Fruit fly (Drosophila melanogaster): ENCODE measurements around the gene CG2162.

The CG2162 gene

dm6 chr3L:3052110-3052871 is 17.3 kb downstream of the CG2162 start, which contains the start of gene CG1271 (continued):
- TF ChIP-seq CG6272 (GFP tag; IDR thresholded peaks at IDR 0.05) (0 out of 2 replicates have a peak, but pooled peaks have one; percentile 37), Blimp-1 (GFP tag; optimal IDR thresholded peaks at IDR 0.05) (peak; percentile 46), Antp (GFP tag; optimal IDR thresholded peaks at IDR 0.05) (peak; percentile 65), NC2β (GFP tag; optimal IDR thresholded peaks at IDR 0.05) (peak; percentile 27), CG2129 (GFP tag; IDR thresholded peaks at IDR 0.05; ENCODE audit: partially characterized antibody) (peak; percentile 35; the same call in 1 of the 2 replicates), Jarid2 (GFP tag; optimal IDR thresholded peaks at IDR 0.05) (no peak), wek (GFP tag; optimal IDR thresholded peaks at IDR 0.05) (no peak), Deaf1 (tag; optimal IDR thresholded peaks at IDR 0.05) (peak; percentile 55), luna (GFP tag; optimal IDR thresholded peaks at IDR 0.05) (no peak), NFAT (GFP tag; IDR thresholded peaks at IDR 0.05) (peak; percentile 58), ab (GFP tag; optimal IDR thresholded peaks at IDR 0.05) (no peak), CG3065 (GFP tag; optimal IDR thresholded peaks at IDR 0.05) (no peak), CG2712 (tag; optimal IDR thresholded peaks at IDR 0.05) (peak; percentile 71), CG14860 (GFP tag; IDR thresholded peaks at IDR 0.05; ENCODE audit: partially characterized antibody) (no peak), ase (GFP tag; IDR thresholded peaks at IDR 0.05) (peak; percentile 56; the same call in 2 of the 3 replicates), CG6254 (GFP tag; optimal IDR thresholded peaks at IDR 0.05) (peak; percentile 9), D (optimal IDR thresholded peaks at IDR 0.05) (no peak), D (GFP tag; optimal IDR thresholded peaks at IDR 0.05) (peak; percentile 25), kni (GFP tag; optimal IDR thresholded peaks at IDR 0.05) (peak; percentile 93), BtbVII (GFP tag; optimal IDR thresholded peaks at IDR 0.05) (peak; percentile 32), CG12744 (GFP tag; optimal IDR thresholded peaks at IDR 0.05) (peak; percentile 24), CG8089 (GFP tag; optimal IDR thresholded peaks at IDR 0.05) (peak; percentile 40)

- TF ChIP-seq Hsf (GFP tag; optimal IDR thresholded peaks at IDR 0.05) (no peak), Adf1 (GFP tag; IDR thresholded peaks at IDR 0.05) (no peak), grn (GFP tag; optimal IDR thresholded peaks at IDR 0.05) (peak; percentile 45), HmgZ (tag; optimal IDR thresholded peaks at IDR 0.05) (no peak), Pdp1 (GFP tag; optimal IDR thresholded peaks at IDR 0.05) (peak in 1 of 2 experiments; percentile 11), CG4820 (GFP tag; optimal IDR thresholded peaks at IDR 0.05) (no peak), emc (GFP tag; optimal IDR thresholded peaks at IDR 0.05) (no peak), sug (tag; optimal IDR thresholded peaks at IDR 0.05) (peak; percentile 96)
These were observed 19.1 kb downstream of the CG2162 start for dm6 chr3L:3054099-3054498.

dm6 chr3L:3054851-3055250 is 19.9 kb downstream of the CG2162 start, which contains the start of gene CG16753:
Gene CG16753 (plus strand): TSS chr3L:3055079.
- TF ChIP-seq MBD-R2 (GFP tag; IDR thresholded peaks at IDR 0.05) (peak; percentile 72), E2f2 (GFP tag; IDR thresholded peaks at IDR 0.05) (peak; percentile 97), CG13287 (GFP tag; IDR thresholded peaks at IDR 0.05; ENCODE audit: partially characterized antibody) (peak; percentile 76), CG14667 (GFP tag; IDR thresholded peaks at IDR 0.05) (no peak), trem (tag; optimal IDR thresholded peaks at IDR 0.05) (peak; percentile 51), CG8290 (GFP tag; optimal IDR thresholded peaks at IDR 0.05) (no peak), CG8290 (tag; optimal IDR thresholded peaks at IDR 0.05) (peak in 1 of 2 experiments; percentile 7), ato (GFP tag; IDR thresholded peaks at IDR 0.05; ENCODE audit: partially characterized antibody) (peak; percentile 68; the same call in 1 of the 2 replicates), Stat92E (GFP tag; optimal IDR thresholded peaks at IDR 0.05) (no peak), CG18011 (GFP tag; optimal IDR thresholded peaks at IDR 0.05) (no peak), CG2116 (GFP tag; optimal IDR thresholded peaks at IDR 0.05) (peak; percentile 42), Dp (GFP tag; optimal IDR thresholded peaks at IDR 0.05) (peak; percentile 98), dm (GFP tag; optimal IDR thresholded peaks at IDR 0.05) (peak; percentile 63), mld (GFP tag; IDR thresholded peaks at IDR 0.05; ENCODE audit: partially characterized antibody) (peak; percentile 67; the same call in 1 of the 3 replicates), H15 (GFP tag; IDR thresholded peaks at IDR 0.05) (no peak), Fer1 (GFP tag; optimal IDR thresholded peaks at IDR 0.05) (peak; percentile 7), CG6791 (GFP tag; IDR thresholded peaks at IDR 0.05; ENCODE audit: partially characterized antibody) (peak; percentile 82), Doc3 (GFP tag; IDR thresholded peaks at IDR 0.05; ENCODE audit: partially characterized antibody) (peak; percentile 38; the same call in 1 of the 3 replicates)
